Worm (Caenorhabditis elegans): ENCODE data around the gene B0303.11.
A peak's percentile ranks its signal among the peaks of the same experiment; 100 is the strongest.

Gene B0303.11

DNA sequence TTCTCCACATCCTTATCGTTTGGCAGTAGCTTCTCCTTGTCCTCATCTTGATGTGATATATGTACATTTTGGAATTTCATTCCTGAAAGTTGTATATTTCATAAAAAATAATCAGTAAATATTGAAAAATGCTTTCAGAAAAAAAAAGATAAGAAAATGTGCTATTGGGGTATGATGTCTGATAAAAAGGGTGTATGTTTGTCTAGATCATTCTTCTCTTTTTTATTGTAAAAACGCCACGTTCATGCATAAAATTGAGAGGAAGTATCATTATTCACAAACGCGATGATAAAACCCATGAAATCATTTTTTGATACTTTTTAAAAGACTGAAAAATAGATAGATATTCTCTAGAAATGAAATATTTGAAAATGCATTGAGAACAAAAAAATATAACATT is 38.4 kb upstream of the B0303.11 start:
- no peak for TF ChIP-seq lin-15B (tag; optimal IDR thresholded peaks at IDR 0.05)
- TF ChIP-seq aly-2 (tag; optimal IDR thresholded peaks at IDR 0.05), result no peak
- TF ChIP-seq pqm-1 (tag; optimal IDR thresholded peaks at IDR 0.05), result peak; percentile 96
- TF ChIP-seq unc-62 (GFP tag; optimal IDR thresholded peaks at IDR 0.05), result no peak
- no peak for TF ChIP-seq nhr-28 (tag; optimal IDR thresholded peaks at IDR 0.05)
- TF ChIP-seq mdl-1 (tag; optimal IDR thresholded peaks at IDR 0.05), result no peak
- no peak for TF ChIP-seq fkh-2 (tag; optimal IDR thresholded peaks at IDR 0.05)
- no peak for TF ChIP-seq lsy-12 (tag; optimal IDR thresholded peaks at IDR 0.05)
- peak; percentile 96 for TF ChIP-seq elt-2 (tag; optimal IDR thresholded peaks at IDR 0.05)
- TF ChIP-seq fkh-10 (GFP tag; optimal IDR thresholded peaks at IDR 0.05), result no peak
- no peak for TF ChIP-seq zag-1 (tag; optimal IDR thresholded peaks at IDR 0.05)
- TF ChIP-seq nfya-1 (tag; optimal IDR thresholded peaks at IDR 0.05; ENCODE audit: insufficient read depth), result no peak
- no peak for TF ChIP-seq ceh-16 (tag; optimal IDR thresholded peaks at IDR 0.05)
- no peak for TF ChIP-seq egl-5 (tag; optimal IDR thresholded peaks at IDR 0.05)
- no peak for TF ChIP-seq egl-27 (tag; optimal IDR thresholded peaks at IDR 0.05)
- TF ChIP-seq ceh-9 (tag; optimal IDR thresholded peaks at IDR 0.05), result no peak
- TF ChIP-seq ama-1 (optimal IDR thresholded peaks at IDR 0.05), result no peak
- TF ChIP-seq daf-12 (tag; optimal IDR thresholded peaks at IDR 0.05), result no peak
- peak; percentile 69 for TF ChIP-seq jun-1 (tag; optimal IDR thresholded peaks at IDR 0.05)
- TF ChIP-seq pha-4 (tag; optimal IDR thresholded peaks at IDR 0.05), result peak; percentile 81
- TF ChIP-seq mml-1 (tag; optimal IDR thresholded peaks at IDR 0.05), result no peak
- TF ChIP-seq nhr-76 (tag; optimal IDR thresholded peaks at IDR 0.05), result no peak
- no peak for TF ChIP-seq lin-39 (tag; optimal IDR thresholded peaks at IDR 0.05)

DNA sequence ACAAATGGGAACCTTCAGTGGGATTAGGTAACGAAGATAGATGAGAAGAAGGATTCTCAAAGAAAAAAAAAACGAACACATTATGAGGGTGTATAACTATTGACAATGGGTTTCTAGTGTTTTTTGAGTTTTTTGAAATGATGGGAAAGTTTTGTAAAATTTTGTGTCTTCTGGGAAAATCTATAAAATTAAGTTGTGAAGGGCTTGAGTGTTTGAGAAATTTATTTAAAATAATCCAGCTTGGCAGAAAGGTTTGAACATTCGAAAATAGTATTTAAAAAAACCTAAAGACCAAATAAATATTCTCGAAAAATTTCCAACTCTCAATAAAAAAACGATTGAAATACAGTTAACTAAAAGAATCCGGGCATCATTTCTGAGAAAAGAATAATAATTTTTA is 35.0 kb upstream of the B0303.11 start:
- TF ChIP-seq ztf-4 (tag; optimal IDR thresholded peaks at IDR 0.05), result no peak
- no peak for TF ChIP-seq jun-1 (tag; optimal IDR thresholded peaks at IDR 0.05)
- no peak for TF ChIP-seq mml-1 (tag; optimal IDR thresholded peaks at IDR 0.05)
- no peak for TF ChIP-seq ama-1 (optimal IDR thresholded peaks at IDR 0.05)
- TF ChIP-seq ceh-82 (tag; optimal IDR thresholded peaks at IDR 0.05), result no peak
- TF ChIP-seq eor-1 (tag; optimal IDR thresholded peaks at IDR 0.05), result no peak
- no peak for TF ChIP-seq nhr-237 (tag; optimal IDR thresholded peaks at IDR 0.05)
- no peak for TF ChIP-seq lin-39 (tag; optimal IDR thresholded peaks at IDR 0.05)
- no peak for TF ChIP-seq nhr-43 (tag; optimal IDR thresholded peaks at IDR 0.05; ENCODE audit: poor library complexity, severe bottlenecking)
- TF ChIP-seq ceh-28 (tag; optimal IDR thresholded peaks at IDR 0.05), result no peak
- TF ChIP-seq nhr-76 (tag; optimal IDR thresholded peaks at IDR 0.05), result no peak
- no peak for TF ChIP-seq snpc-4 (tag; optimal IDR thresholded peaks at IDR 0.05)
- no peak for TF ChIP-seq ZK546.5 (tag; optimal IDR thresholded peaks at IDR 0.05)
- no peak for TF ChIP-seq nhr-77 (tag; optimal IDR thresholded peaks at IDR 0.05)
- TF ChIP-seq nhr-12 (tag; optimal IDR thresholded peaks at IDR 0.05), result no peak
- no peak for TF ChIP-seq nhr-11 (tag; optimal IDR thresholded peaks at IDR 0.05)
- TF ChIP-seq sea-2 (GFP tag; optimal IDR thresholded peaks at IDR 0.05), result no peak
- no peak for TF ChIP-seq fkh-10 (GFP tag; optimal IDR thresholded peaks at IDR 0.05)

- TF ChIP-seq fkh-10 (GFP tag; optimal IDR thresholded peaks at IDR 0.05) (peak; percentile 79), egl-5 (tag; optimal IDR thresholded peaks at IDR 0.05) (no peak)
These were observed 34.6 kb upstream of the B0303.11 start for ce11 chrIII:8744765-8745164.

- TF ChIP-seq fkh-10 (GFP tag; optimal IDR thresholded peaks at IDR 0.05), result no peak
- no peak for TF ChIP-seq hmg-11 (tag; optimal IDR thresholded peaks at IDR 0.05)
- no peak for TF ChIP-seq R02D3.7 (tag; optimal IDR thresholded peaks at IDR 0.05)
- TF ChIP-seq lin-15B (tag; optimal IDR thresholded peaks at IDR 0.05), result no peak
- TF ChIP-seq lsy-12 (tag; optimal IDR thresholded peaks at IDR 0.05), result no peak
- TF ChIP-seq nhr-23 (tag; optimal IDR thresholded peaks at IDR 0.05), result no peak
- no peak for TF ChIP-seq nfya-1 (tag; optimal IDR thresholded peaks at IDR 0.05; ENCODE audit: insufficient read depth)
- no peak for TF ChIP-seq fos-1 (tag; optimal IDR thresholded peaks at IDR 0.05)
These were observed 33.7 kb upstream of the B0303.11 start, which contains the start of gene ZK370.6 for ce11 chrIII:8743796-8744404. ZK370.6 (minus strand) TSS chrIII:8743846.

Measured in whole organism, L3 larva.